Worm (Caenorhabditis elegans): ENCODE measurements around the gene sec-61.G.
A peak's percentile ranks its signal among the peaks of the same experiment; 100 is the strongest.

sec-61.G gene

ce11 chrV:10897172-10897571, 229 bp upstream of the sec-61.G start (continued):
- TF ChIP-seq ceh-62 (tag; optimal IDR thresholded peaks at IDR 0.05) (no peak), spr-3 (GFP tag; optimal IDR thresholded peaks at IDR 0.05) (peak; percentile 94), vab-7 (GFP tag; IDR thresholded peaks at IDR 0.05) (peak; percentile 88), hif-1 (tag; optimal IDR thresholded peaks at IDR 0.05) (peak; percentile 67 to 94), madf-9 (GFP tag; conservative IDR thresholded peaks at IDR 0.05) (peak; percentile 85), nhr-6 (tag; optimal IDR thresholded peaks at IDR 0.05) (peak; percentile 99), daf-12 (tag; optimal IDR thresholded peaks at IDR 0.05) (no peak), tag-97 (GFP tag; IDR thresholded peaks at IDR 0.05) (0 out of 2 replicates have a peak, but pooled peaks have one; percentile 79), nhr-102 (tag; optimal IDR thresholded peaks at IDR 0.05) (peak; percentile 98)

DNA sequence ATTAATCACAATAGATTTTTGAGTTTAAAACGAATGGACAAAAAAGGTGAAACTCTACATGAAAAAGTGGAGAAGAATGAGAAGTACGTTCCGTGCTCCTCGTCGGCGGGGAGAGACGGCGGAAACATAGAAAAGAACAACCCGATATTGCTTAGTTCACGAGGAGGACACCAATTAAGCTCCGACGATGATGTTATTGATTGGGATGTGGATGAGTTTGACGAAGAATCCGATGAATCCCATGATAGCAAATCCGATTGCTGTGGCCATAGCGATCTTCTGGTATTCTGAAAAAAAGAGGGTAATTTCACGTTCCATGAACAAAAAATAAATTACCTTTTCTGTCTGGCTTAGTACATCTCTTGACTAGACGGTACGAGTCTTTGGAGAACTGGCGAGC, 237 bp downstream of the sec-61.G start:
- TF ChIP-seq skn-1 (tag; optimal IDR thresholded peaks at IDR 0.05) (no peak), rbr-2 (tag; optimal IDR thresholded peaks at IDR 0.05) (no peak), dve-1 (tag; optimal IDR thresholded peaks at IDR 0.05; ENCODE audit: insufficient read depth) (no peak), ceh-44 (GFP tag; IDR thresholded peaks at IDR 0.05) (no peak)

- no peak for TF ChIP-seq unc-39 (tag; optimal IDR thresholded peaks at IDR 0.05)
- TF ChIP-seq F49E8.2 (tag; optimal IDR thresholded peaks at IDR 0.05; ENCODE audit: borderline replicate concordance): no peak
- TF ChIP-seq tag-97 (GFP tag; IDR thresholded peaks at IDR 0.05): no peak
- no peak for TF ChIP-seq mep-1 (tag; optimal IDR thresholded peaks at IDR 0.05)
- no peak for TF ChIP-seq zfp-2 (tag; optimal IDR thresholded peaks at IDR 0.05)
- TF ChIP-seq saeg-2 (GFP tag; IDR thresholded peaks at IDR 0.05): no peak
- TF ChIP-seq ceh-62 (tag; optimal IDR thresholded peaks at IDR 0.05): no peak
- peak; percentile 28; the same call in 1 of the 2 replicates for TF ChIP-seq lin-38 (GFP tag; IDR thresholded peaks at IDR 0.05)
- TF ChIP-seq daf-16 (GFP tag; optimal IDR thresholded peaks at IDR 0.05): no peak
- peak; percentile 13 for TF ChIP-seq daf-16 (tag; optimal IDR thresholded peaks at IDR 0.05)
- no peak for TF ChIP-seq nhr-11 (tag; optimal IDR thresholded peaks at IDR 0.05)
- no peak for TF ChIP-seq daf-8 (GFP tag; IDR thresholded peaks at IDR 0.05)
- TF ChIP-seq lir-3 (tag; optimal IDR thresholded peaks at IDR 0.05): no peak
- no peak for TF ChIP-seq vab-7 (GFP tag; IDR thresholded peaks at IDR 0.05)
- TF ChIP-seq nhr-237 (tag; optimal IDR thresholded peaks at IDR 0.05): no peak
- TF ChIP-seq aly-2 (tag; optimal IDR thresholded peaks at IDR 0.05): no peak
- no peak for TF ChIP-seq hlh-11 (tag; optimal IDR thresholded peaks at IDR 0.05)
- TF ChIP-seq ama-1 (optimal IDR thresholded peaks at IDR 0.05): peak; percentile 52
- TF ChIP-seq ceh-44 (GFP tag; IDR thresholded peaks at IDR 0.05): no peak
- peak in 1 of 2 experiments; percentile 31 for TF ChIP-seq lsy-2 (tag; optimal IDR thresholded peaks at IDR 0.05)
- TF ChIP-seq Y48G9A.11 (GFP tag; IDR thresholded peaks at IDR 0.05): no peak
- no peak for TF ChIP-seq unc-130 (GFP tag; optimal IDR thresholded peaks at IDR 0.05)
- TF ChIP-seq ztf-11 (tag; optimal IDR thresholded peaks at IDR 0.05): no peak
- no peak for TF ChIP-seq hlh-30 (tag; optimal IDR thresholded peaks at IDR 0.05; ENCODE audit: insufficient read depth)
- no peak for TF ChIP-seq mdt-29 (GFP tag; IDR thresholded peaks at IDR 0.05)
- TF ChIP-seq fos-1 (tag; optimal IDR thresholded peaks at IDR 0.05): no peak
- no peak for TF ChIP-seq skn-1 (tag; optimal IDR thresholded peaks at IDR 0.05)
- TF ChIP-seq nhr-42 (GFP tag; IDR thresholded peaks at IDR 0.05): 0 out of 2 replicates have a peak, but pooled peaks have one; percentile 6
- no peak for TF ChIP-seq Y5F2A.4 (GFP tag; optimal IDR thresholded peaks at IDR 0.05)
- no peak for TF ChIP-seq sdz-12 (GFP tag; optimal IDR thresholded peaks at IDR 0.05)
- TF ChIP-seq nhr-6 (tag; optimal IDR thresholded peaks at IDR 0.05): no peak
- TF ChIP-seq lin-1 (GFP tag; IDR thresholded peaks at IDR 0.05): no peak
- no peak for TF ChIP-seq madf-9 (GFP tag; conservative IDR thresholded peaks at IDR 0.05)
- TF ChIP-seq ceh-82 (tag; optimal IDR thresholded peaks at IDR 0.05): no peak
- TF ChIP-seq aha-1 (tag): peak; percentile 58
- TF ChIP-seq T26A8.4 (GFP tag; IDR thresholded peaks at IDR 0.05): peak; percentile 45
- TF ChIP-seq Y105C5A.15 (GFP tag; IDR thresholded peaks at IDR 0.05): no peak
- no peak for TF ChIP-seq arid-1 (GFP tag; conservative IDR thresholded peaks at IDR 0.05)
- TF ChIP-seq ztf-7 (tag; optimal IDR thresholded peaks at IDR 0.05): no peak
Observed at ce11 chrV:10896295-10896694, 648 bp downstream of the sec-61.G start, which contains the start of gene F32D8.13. Gene F32D8.13, minus strand, starts transcription at chrV:10896543.
